Fruit fly (Drosophila melanogaster) whole organism, pupa: Measurements from ENCODE around the gene CG13373.
"Not testable (repeated sequence)": the region's sequence is repeated elsewhere in the genome, so short reads cannot be mapped to it uniquely, and the experiment has no call there.

Source experiments
- CG10348 ChIP-seq: fragments of 200-800 bp; sonication (Bioruptor generic); IDR thresholded peaks from 2 replicates; pipeline ENCODE4 v1.3.6; 2022; ENCODE audit warnings: missing biosample characterization, missing genetic modification characterization
- CG12605 ChIP-seq: fragments of 200-800 bp; sonication (Bioruptor generic); IDR thresholded peaks from 2 replicates; pipeline ENCODE4 v1.3.6; 2022; ENCODE audit warnings: missing biosample characterization, missing genetic modification characterization
- CG13204 ChIP-seq: fragments of 200-800 bp; sonication (Bioruptor generic); optimal IDR thresholded peaks from 2 replicates; lab custom pipeline; 2018; ENCODE audit warnings: missing biosample characterization, mild to moderate bottlenecking, missing genetic modification characterization, moderate library complexity
- CG14655 ChIP-seq: fragments of 200-800 bp; sonication (Bioruptor generic); optimal IDR thresholded peaks from 3 replicates; lab custom pipeline; 2017; ENCODE audit warnings: mild to moderate bottlenecking, missing biosample characterization, missing genetic modification reagents, missing genetic modification characterization
- CG15710 ChIP-seq: fragments of 200-800 bp; sonication (Bioruptor generic); optimal IDR thresholded peaks from 2 replicates; lab custom pipeline; 2018; ENCODE audit warnings: missing biosample characterization, mild to moderate bottlenecking, missing genetic modification characterization, moderate library complexity
- CG17806 ChIP-seq: fragments of 200-800 bp; sonication (Bioruptor generic); optimal IDR thresholded peaks from 2 replicates; lab custom pipeline; 2018; ENCODE audit warnings: missing biosample characterization, mild to moderate bottlenecking, missing genetic modification characterization, moderate library complexity
- CG32121 ChIP-seq: fragments of 200-800 bp; sonication (Bioruptor generic); IDR thresholded peaks from 2 replicates; pipeline ENCODE4 v1.3.6; 2022; ENCODE audit warnings: missing biosample characterization, missing genetic modification characterization
- CG34367 ChIP-seq: fragments of 200-800 bp; sonication (Bioruptor generic); optimal IDR thresholded peaks from 2 replicates; lab custom pipeline; 2018; ENCODE audit warnings: missing biosample characterization, mild to moderate bottlenecking, missing genetic modification characterization
- CG4496 ChIP-seq: fragments of 200-800 bp; sonication (Bioruptor generic); IDR thresholded peaks from 3 replicates; pipeline ENCODE4 v1.3.6; 2022; ENCODE audit warnings: missing biosample characterization, missing genetic modification characterization
- CG8159 ChIP-seq: fragments of 200-800 bp; sonication (Bioruptor generic); optimal IDR thresholded peaks from 3 replicates; lab custom pipeline; 2018; ENCODE audit warnings: missing biosample characterization, mild to moderate bottlenecking, missing genetic modification characterization, moderate library complexity
- CG8301 ChIP-seq: fragments of 200-800 bp; sonication (Bioruptor generic); optimal IDR thresholded peaks from 2 replicates; lab custom pipeline; 2018; ENCODE audit warnings: missing biosample characterization, mild to moderate bottlenecking, missing genetic modification characterization
- CG9948 ChIP-seq: fragments of 200-800 bp; sonication (Bioruptor generic); optimal IDR thresholded peaks from 2 replicates; lab custom pipeline; 2018; ENCODE audit warnings: missing biosample characterization, mild to moderate bottlenecking, missing genetic modification characterization, moderate library complexity
- D1 ChIP-seq: fragments of 200-800 bp; sonication (Bioruptor generic); optimal IDR thresholded peaks from 2 replicates; lab custom pipeline; 2018; ENCODE audit warnings: missing biosample characterization, mild to moderate bottlenecking, missing genetic modification characterization, moderate library complexity
- EcR ChIP-seq: fragments of 200-800 bp; sonication (Bioruptor generic); optimal IDR thresholded peaks from 3 replicates; lab custom pipeline; 2019; ENCODE audit warnings: missing biosample characterization, missing genetic modification characterization, mild to moderate bottlenecking, moderate library complexity, missing genetic modification reagents
- Ets98B ChIP-seq: fragments of 200-800 bp; sonication (Bioruptor generic); IDR thresholded peaks from 2 replicates; pipeline ENCODE4 v1.3.6; 2022; ENCODE audit warnings: missing biosample characterization, missing genetic modification characterization
- Pif1A ChIP-seq: fragments of 200-800 bp; sonication (Bioruptor generic); optimal IDR thresholded peaks from 3 replicates; lab custom pipeline; 2016; ENCODE audit warnings: missing biosample characterization, missing genetic modification characterization
- Pif1B ChIP-seq: fragments of 200-800 bp; sonication (Bioruptor generic); optimal IDR thresholded peaks from 3 replicates; lab custom pipeline; 2016; ENCODE audit warnings: missing biosample characterization, missing genetic modification characterization
- Snoo ChIP-seq: fragments of 200-800 bp; sonication (Bioruptor generic); optimal IDR thresholded peaks from 3 replicates; lab custom pipeline; 2017; ENCODE audit warnings: missing biosample characterization, mild to moderate bottlenecking, missing genetic modification characterization, inconsistent platforms
- fd96Ca ChIP-seq: fragments of 200-800 bp; sonication (Bioruptor generic); IDR thresholded peaks from 3 replicates; pipeline ENCODE4 v1.3.6; 2022; ENCODE audit warnings: missing biosample characterization, missing genetic modification characterization
- gl ChIP-seq: fragments of 200-800 bp; sonication (Bioruptor generic); optimal IDR thresholded peaks from 2 replicates; lab custom pipeline; 2018; ENCODE audit warnings: missing biosample characterization, mild to moderate bottlenecking, missing genetic modification characterization

CG13373 gene

DNA sequence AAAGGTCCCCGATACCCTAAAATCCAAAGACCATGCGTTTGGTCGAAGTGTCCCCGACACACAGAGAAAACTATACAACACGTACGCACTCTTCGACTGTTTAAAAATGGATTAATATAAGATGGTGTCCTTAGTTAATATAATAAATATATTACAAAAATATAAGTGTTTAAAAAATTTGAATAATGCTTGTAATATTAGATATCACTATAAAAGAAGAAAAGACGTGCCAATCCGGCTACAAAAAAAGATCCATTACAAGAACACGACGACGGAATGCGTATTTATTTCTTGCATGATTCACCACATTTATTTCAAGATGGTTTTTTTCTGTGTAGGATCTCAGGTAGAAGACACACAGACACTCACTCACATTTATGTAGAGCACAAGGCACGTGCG lies 19.0 kb upstream of the CG13373 start:
- TF ChIP-seq Pif1A (GFP tag; lab: Kevin White, UChicago): no peak
- TF ChIP-seq EcR (GFP tag; lab: Kevin White, UChicago): no peak
- TF ChIP-seq CG17806 (tag; lab: Kevin White, UChicago): no peak
- no peak for TF ChIP-seq fd96Ca
- no peak for TF ChIP-seq CG13204 (GFP tag; lab: Kevin White, UChicago)
- TF ChIP-seq CG15710 (tag; lab: Kevin White, UChicago): no peak
- TF ChIP-seq Ets98B (GFP tag; lab: Robert Waterston, UW): no peak
- TF ChIP-seq CG9948: no peak
- TF ChIP-seq CG8159: no peak
- no peak for TF ChIP-seq CG32121 (GFP tag; lab: Robert Waterston, UW)
- TF ChIP-seq CG12605 (GFP tag; lab: Robert Waterston, UW): no peak
- no peak for TF ChIP-seq gl (tag; lab: Kevin White, UChicago)
- TF ChIP-seq CG8301 (tag; lab: Kevin White, UChicago): no peak

DNA sequence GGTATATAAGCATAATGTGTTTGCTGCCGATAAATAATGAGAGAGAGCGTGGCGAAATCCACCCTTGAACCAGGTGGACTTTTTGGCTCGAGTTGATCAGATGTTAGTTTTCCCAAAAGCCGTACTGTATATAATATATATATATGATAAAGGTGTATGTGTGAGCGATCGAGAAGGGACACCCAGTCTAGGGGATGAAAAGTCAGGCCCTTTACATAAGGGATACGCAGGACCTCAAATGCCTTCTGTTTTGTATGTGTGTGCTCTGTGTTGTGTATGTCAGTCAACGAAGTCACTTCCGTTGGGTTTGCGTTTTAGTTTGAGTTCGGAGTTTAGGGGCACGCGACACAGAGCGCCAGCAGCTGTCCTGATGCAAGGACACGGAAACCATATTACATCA lies 16.3 kb upstream of the CG13373 start, which contains the start of gene ase:
ase (plus strand) TSS at position 301 of the 400 bp plus-strand sequence.
- TF ChIP-seq CG12605 (GFP tag; lab: Robert Waterston, UW): no peak
- no peak for TF ChIP-seq CG32121 (GFP tag; lab: Robert Waterston, UW)
- TF ChIP-seq CG10348 (GFP tag; lab: Robert Waterston, UW): no peak
- no peak for TF ChIP-seq CG13204 (GFP tag; lab: Kevin White, UChicago)
- TF ChIP-seq Pif1B (GFP tag; lab: Kevin White, UChicago): no peak

DNA sequence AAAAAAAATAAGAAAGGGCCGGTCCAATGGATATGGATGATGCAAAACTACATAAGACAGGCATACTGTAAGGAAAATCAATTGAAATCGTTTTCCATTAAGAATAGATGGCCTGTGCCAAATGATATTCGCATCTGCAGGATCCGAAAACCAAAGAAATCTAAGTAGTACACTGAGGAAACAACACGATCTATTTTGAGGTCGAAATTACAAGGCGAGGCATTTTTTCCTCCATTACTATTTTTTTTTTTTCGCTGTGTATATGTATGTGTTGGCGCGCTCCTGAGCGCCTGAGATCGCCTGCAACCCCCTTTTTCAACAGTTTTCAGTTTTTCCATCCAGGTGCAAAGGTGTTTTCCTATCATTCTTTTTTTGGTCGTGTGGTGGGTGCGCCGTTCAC lies 12.8 kb upstream of the CG13373 start:
- TF ChIP-seq CG8301 (tag; lab: Kevin White, UChicago) (no peak), CG9948 (no peak), gl (tag; lab: Kevin White, UChicago) (no peak), CG4496 (GFP tag; lab: Robert Waterston, UW) (no peak), EcR (GFP tag; lab: Kevin White, UChicago) (no peak), Pif1A (GFP tag; lab: Kevin White, UChicago) (no peak), fd96Ca (no peak), CG14655 (GFP tag; lab: Kevin White, UChicago) (no peak), CG12605 (GFP tag; lab: Robert Waterston, UW) (no peak), CG10348 (GFP tag; lab: Robert Waterston, UW) (no peak), CG15710 (tag; lab: Kevin White, UChicago) (no peak), Pif1B (GFP tag; lab: Kevin White, UChicago) (no peak), CG34367 (no peak), Ets98B (GFP tag; lab: Robert Waterston, UW) (no peak), CG8159 (no peak), Snoo (tag; lab: Kevin White, UChicago) (no peak), D1 (tag; lab: Kevin White, UChicago) (no peak)

DNA sequence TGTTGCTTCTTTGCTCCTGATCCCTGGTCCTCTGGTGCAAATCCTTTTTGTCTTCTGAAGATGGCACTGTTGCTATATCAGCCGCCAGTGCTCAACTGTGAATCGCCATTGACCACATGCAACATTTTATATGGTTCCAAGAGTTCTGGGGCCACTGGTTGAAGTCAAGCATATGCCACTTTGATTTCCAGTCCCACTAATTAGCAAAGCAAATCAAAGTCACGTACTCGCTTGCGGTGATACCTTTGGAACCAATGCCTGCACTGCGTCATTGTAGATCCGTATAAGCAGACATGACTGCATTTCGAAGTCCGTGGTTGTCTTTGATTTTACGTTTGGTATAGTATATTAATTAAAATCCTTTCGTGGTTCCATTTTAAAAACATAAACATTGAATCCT lies 7.5 kb upstream of the CG13373 start, which contains the start of gene Cyp4g1:
Cyp4g1 (minus strand) TSS at position 101 of the 400 bp plus-strand sequence.
- no peak for TF ChIP-seq CG34367
- no peak for TF ChIP-seq CG10348 (GFP tag; lab: Robert Waterston, UW)

DNA sequence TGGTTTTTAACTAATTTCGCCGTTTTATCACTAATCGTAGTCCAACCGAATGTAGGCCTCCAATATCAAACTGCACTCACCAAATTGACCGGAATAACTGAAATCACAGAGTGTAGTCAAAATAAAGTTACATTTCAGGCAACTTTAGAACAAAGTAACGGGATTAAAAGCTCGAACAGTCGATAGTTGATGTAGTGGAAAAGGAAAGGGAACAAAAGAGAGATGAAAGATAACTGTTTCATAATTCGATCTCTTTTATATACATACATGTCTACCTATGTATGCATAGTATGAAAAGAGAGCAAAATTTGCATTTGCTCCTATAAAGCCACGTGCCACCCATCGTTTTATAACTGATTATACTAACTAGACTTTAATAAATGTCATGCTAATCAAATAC lies 6.2 kb upstream of the CG13373 start, which contains the start of gene CG32816:
CG32816 (minus strand) TSS at position 101 of the 400 bp plus-strand sequence.
- TF ChIP-seq CG32121 (GFP tag; lab: Robert Waterston, UW) (no peak), CG34367 (no peak), Pif1B (GFP tag; lab: Kevin White, UChicago) (no peak), CG10348 (GFP tag; lab: Robert Waterston, UW) (no peak)
- TF ChIP-seq, all 21 proteins: peak for 0

DNA sequence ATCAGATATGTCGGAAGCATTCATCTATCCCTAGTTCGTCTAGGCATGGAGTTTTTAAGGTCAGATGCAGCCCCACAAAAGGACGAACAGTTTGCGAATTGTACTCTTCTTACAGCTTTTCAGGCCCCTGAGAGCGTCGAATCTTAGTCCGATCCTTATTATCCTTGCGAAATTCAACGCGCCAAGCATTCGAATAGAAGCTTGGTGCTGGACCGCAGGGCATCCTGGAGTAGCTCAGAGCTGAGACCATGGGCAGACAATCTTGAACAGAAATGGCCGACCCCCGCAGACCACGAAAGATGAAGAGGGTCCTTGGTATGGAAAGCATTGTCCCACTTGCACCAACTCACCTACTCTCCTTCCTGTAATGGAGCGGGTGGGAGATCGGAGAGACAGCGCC lies 2.0 kb downstream of the CG13373 start, which contains the start of gene CG32817:
CG32817 (plus strand) TSS at position 301 of the 400 bp plus-strand sequence.
- TF ChIP-seq CG32121 (GFP tag; lab: Robert Waterston, UW) (no peak), CG4496 (GFP tag; lab: Robert Waterston, UW) (no peak), CG10348 (GFP tag; lab: Robert Waterston, UW) (no peak), CG9948 (no peak), CG12605 (GFP tag; lab: Robert Waterston, UW) (no peak), CG15710 (tag; lab: Kevin White, UChicago) (no peak), Pif1A (GFP tag; lab: Kevin White, UChicago) (no peak)

DNA sequence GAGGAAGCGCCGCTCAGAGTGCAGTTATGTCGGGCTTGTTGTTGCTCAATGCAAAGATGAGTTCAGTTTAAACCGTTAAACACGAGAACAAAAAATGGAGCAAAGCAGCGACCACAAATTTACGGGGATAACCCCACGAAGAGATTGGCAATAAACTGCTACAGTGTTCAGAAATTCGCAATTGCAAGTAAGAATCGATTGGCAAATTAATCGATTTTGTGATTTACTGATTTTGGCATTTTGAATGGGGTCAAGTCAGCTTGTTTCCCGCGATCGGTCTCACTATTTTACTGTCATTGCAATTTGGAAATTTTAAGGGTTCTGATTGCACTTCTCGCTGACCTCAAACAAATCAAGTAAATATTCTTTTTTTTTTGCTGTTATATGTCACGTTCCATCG lies 4.9 kb downstream of the CG13373 start, which contains the start of gene CG3176:
CG3176 (plus strand) TSS at position 221 of the 400 bp plus-strand sequence.
- not testable (repeated sequence) for TF ChIP-seq gl (tag; lab: Kevin White, UChicago); D1 (tag; lab: Kevin White, UChicago); CG14655 (GFP tag; lab: Kevin White, UChicago)
